Worm (Caenorhabditis elegans): Measurements from ENCODE around the gene bkip-1.

DNA sequence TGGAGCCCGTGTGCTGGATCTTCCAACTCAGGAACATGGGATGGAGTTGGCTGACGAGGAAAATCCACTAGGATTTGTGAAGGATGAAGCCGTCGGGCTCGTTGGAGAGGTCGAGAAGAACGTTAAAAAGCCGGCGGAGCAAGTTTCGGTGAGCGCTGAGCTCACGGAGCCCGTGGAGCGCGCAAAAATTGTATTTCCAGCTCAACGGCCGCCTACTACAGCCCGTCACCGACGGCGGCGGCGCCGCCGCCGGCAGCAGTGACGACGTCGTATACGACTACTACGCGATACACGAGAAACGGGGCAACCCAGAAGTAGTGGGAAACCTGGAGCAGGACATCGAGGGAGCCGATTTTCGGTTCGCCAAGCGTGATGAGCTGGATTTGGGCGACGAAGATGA lies 40.2 kb upstream of the bkip-1 start:
- TF ChIP-seq flt-1 (GFP tag; IDR thresholded peaks at IDR 0.05) (no peak), med-1 (GFP tag; optimal IDR thresholded peaks at IDR 0.05; ENCODE audit: insufficient read depth) (no peak), T22C8.4 (GFP tag; IDR thresholded peaks at IDR 0.05) (no peak), klf-2 (GFP tag; conservative IDR thresholded peaks at IDR 0.05) (no peak), ref-1 (GFP tag; conservative IDR thresholded peaks at IDR 0.05) (no peak), ztf-29 (GFP tag; IDR thresholded peaks at IDR 0.05) (no peak), tab-1 (GFP tag; IDR thresholded peaks at IDR 0.05) (no peak), cog-1 (tag; optimal IDR thresholded peaks at IDR 0.05) (no peak)
